Fruit fly (Drosophila melanogaster) whole organism, prepupa: ENCODE measurements around the gene CG9588.
A peak's percentile ranks its signal among the peaks of the same experiment; 100 is the strongest.

ENCODE experiments used
- CG11762 ChIP-seq: fragments of 200-800 bp; sonication (Bioruptor generic); optimal IDR thresholded peaks from 3 replicates; lab custom pipeline; 2016; ENCODE audit warnings: missing biosample characterization, missing genetic modification characterization; ENCODE audit not compliant: insufficient read depth
- CG11902 ChIP-seq: fragments of 200-800 bp; sonication (Bioruptor generic); optimal IDR thresholded peaks from 3 replicates; lab custom pipeline; 2016; ENCODE audit warnings: missing biosample characterization, missing genetic modification characterization
- CG1621 ChIP-seq: fragments of 200-800 bp; sonication (Bioruptor generic); optimal IDR thresholded peaks from 3 replicates; lab custom pipeline; 2018; ENCODE audit warnings: missing biosample characterization, mild to moderate bottlenecking, missing genetic modification characterization
- CG16779 ChIP-seq: fragments of 200-800 bp; sonication (Bioruptor generic); optimal IDR thresholded peaks from 3 replicates; lab custom pipeline; 2017; ENCODE audit warnings: missing biosample characterization, mild to moderate bottlenecking, missing genetic modification characterization
- CG3032 ChIP-seq: fragments of 200-800 bp; optimal IDR thresholded peaks from 2 replicates; lab custom pipeline; 2019; ENCODE audit warnings: missing biosample characterization, mild to moderate bottlenecking, missing genetic modification characterization, moderate library complexity
- CG31627 ChIP-seq: fragments of 200-800 bp; sonication (Bioruptor generic); optimal IDR thresholded peaks from 3 replicates; lab custom pipeline; 2016; ENCODE audit warnings: missing biosample characterization, missing genetic modification characterization
- CG32006 ChIP-seq: fragments of 200-800 bp; sonication (Bioruptor generic); optimal IDR thresholded peaks from 3 replicates; lab custom pipeline; 2017; ENCODE audit warnings: missing biosample characterization, mild to moderate bottlenecking, missing genetic modification characterization
- CG34406 ChIP-seq: fragments of 200-800 bp; sonication (Bioruptor generic); optimal IDR thresholded peaks from 3 replicates; lab custom pipeline; 2016; ENCODE audit warnings: missing biosample characterization, missing genetic modification characterization
- CG6276 ChIP-seq: fragments of 200-800 bp; sonication (Bioruptor generic); optimal IDR thresholded peaks from 2 replicates; lab custom pipeline; 2017; ENCODE audit warnings: missing biosample characterization, mild to moderate bottlenecking, missing genetic modification characterization
- CG6792 ChIP-seq: fragments of 200-800 bp; sonication (Bioruptor generic); optimal IDR thresholded peaks from 3 replicates; lab custom pipeline; 2016; ENCODE audit warnings: missing biosample characterization, missing genetic modification characterization
- CG6808 ChIP-seq: fragments of 200-800 bp; sonication (Bioruptor generic); optimal IDR thresholded peaks from 3 replicates; lab custom pipeline; 2017; ENCODE audit warnings: missing biosample characterization, missing genetic modification characterization, mild to moderate bottlenecking, moderate library complexity, missing genetic modification reagents
- CG7368 ChIP-seq: fragments of 200-800 bp; sonication (Bioruptor generic); optimal IDR thresholded peaks from 3 replicates; lab custom pipeline; 2016; ENCODE audit warnings: missing biosample characterization, missing genetic modification characterization
- CG8119 ChIP-seq: fragments of 200-800 bp; sonication (Bioruptor generic); IDR thresholded peaks from 3 replicates; pipeline ENCODE4 v1.3.6; 2022; ENCODE audit warnings: missing biosample characterization, missing genetic modification characterization
- CG8632 ChIP-seq: fragments of 200-800 bp; sonication (Bioruptor generic); optimal IDR thresholded peaks from 3 replicates; lab custom pipeline; 2016; ENCODE audit warnings: missing biosample characterization, missing genetic modification characterization
- Eip78C ChIP-seq: fragments of 200-800 bp; sonication (Bioruptor generic); peaks from one replicate; lab custom pipeline; 2016; ENCODE audit warnings: missing biosample characterization, missing genetic modification characterization
- Eip93F ChIP-seq: fragments of 200-800 bp; sonication (Bioruptor generic); optimal IDR thresholded peaks from 2 replicates; lab custom pipeline; 2016; ENCODE audit warnings: missing biosample characterization, mild to moderate bottlenecking, missing genetic modification characterization
- Ets21C ChIP-seq: fragments of 200-800 bp; sonication (Bioruptor generic); optimal IDR thresholded peaks from 3 replicates; lab custom pipeline; 2016; ENCODE audit warnings: missing biosample characterization, missing genetic modification characterization
- Gug ChIP-seq: fragments of 200-800 bp; sonication (Bioruptor generic); IDR thresholded peaks from 2 replicates; pipeline ENCODE4 v1.3.6; 2022; ENCODE audit warnings: missing biosample characterization, missing genetic modification characterization
- Hr38 ChIP-seq: sonication (Bioruptor generic); optimal IDR thresholded peaks from 2 replicates; lab custom pipeline; 2016; ENCODE audit warnings: missing biosample characterization, missing genetic modification characterization
- Hr39 ChIP-seq: fragments of 200-800 bp; sonication (Bioruptor generic); optimal IDR thresholded peaks from 2 replicates; lab custom pipeline; 2016; ENCODE audit warnings: missing biosample characterization, missing genetic modification characterization
- Hr4 ChIP-seq: fragments of 200-800 bp; sonication (Bioruptor generic); optimal IDR thresholded peaks from 3 replicates; lab custom pipeline; 2016; ENCODE audit warnings: missing biosample characterization, missing genetic modification characterization
- Lpt ChIP-seq: fragments of 200-800 bp; sonication (Bioruptor generic); optimal IDR thresholded peaks from 3 replicates; lab custom pipeline; 2016; ENCODE audit warnings: missing biosample characterization, missing genetic modification characterization
- Met ChIP-seq: fragments of 200-800 bp; sonication (Bioruptor generic); optimal IDR thresholded peaks from 3 replicates; lab custom pipeline; 2016; ENCODE audit warnings: missing biosample characterization, missing genetic modification characterization
- OdsH ChIP-seq: fragments of 200-800 bp; sonication (Bioruptor generic); optimal IDR thresholded peaks from 3 replicates; lab custom pipeline; 2016; ENCODE audit warnings: missing biosample characterization, missing genetic modification characterization
- Smox ChIP-seq: fragments of 200-800 bp; sonication (Bioruptor generic); optimal IDR thresholded peaks from 3 replicates; lab custom pipeline; 2016; ENCODE audit warnings: missing biosample characterization, missing genetic modification characterization
- Sox102F ChIP-seq: fragments of 200-800 bp; sonication (Bioruptor generic); optimal IDR thresholded peaks from 2 replicates; lab custom pipeline; 2016; ENCODE audit warnings: missing biosample characterization, mild to moderate bottlenecking, missing genetic modification characterization
- Sox14 ChIP-seq: fragments of 200-800 bp; sonication (Bioruptor generic); optimal IDR thresholded peaks from 3 replicates; lab custom pipeline; 2016; ENCODE audit warnings: missing biosample characterization, missing genetic modification characterization
- achi ChIP-seq: fragments of 200-800 bp; sonication (Bioruptor generic); optimal IDR thresholded peaks from 3 replicates; lab custom pipeline; 2016; ENCODE audit warnings: missing biosample characterization, missing genetic modification characterization
- acj6 ChIP-seq: fragments of 200-800 bp; sonication (Bioruptor generic); optimal IDR thresholded peaks from 3 replicates; lab custom pipeline; 2016; ENCODE audit warnings: missing biosample characterization, missing genetic modification characterization
- cyc ChIP-seq: fragments of 200-800 bp; sonication (Bioruptor generic); optimal IDR thresholded peaks from 3 replicates; lab custom pipeline; 2016; ENCODE audit warnings: missing biosample characterization, missing genetic modification characterization
- dsx ChIP-seq: fragments of 200-800 bp; optimal IDR thresholded peaks from 3 replicates; lab custom pipeline; 2019; ENCODE audit warnings: missing biosample characterization, mild to moderate bottlenecking, missing genetic modification characterization, moderate library complexity; ENCODE audit not compliant: poor library complexity, severe bottlenecking
- eg ChIP-seq: fragments of 200-800 bp; sonication (Bioruptor generic); IDR thresholded peaks from 3 replicates; pipeline ENCODE4 v1.3.6; 2022; ENCODE audit warnings: missing biosample characterization, missing genetic modification characterization
- esn ChIP-seq: fragments of 200-800 bp; sonication (Bioruptor generic); optimal IDR thresholded peaks from 2 replicates; lab custom pipeline; 2016; ENCODE audit warnings: missing biosample characterization, mild to moderate bottlenecking, missing genetic modification characterization, moderate library complexity
- fd59A ChIP-seq: fragments of 200-800 bp; sonication (Bioruptor generic); optimal IDR thresholded peaks from 2 replicates; lab custom pipeline; 2017; ENCODE audit warnings: missing biosample characterization, mild to moderate bottlenecking, missing genetic modification characterization, missing genetic modification reagents
- fd85E ChIP-seq: fragments of 200-800 bp; sonication (Bioruptor generic); optimal IDR thresholded peaks from 3 replicates; lab custom pipeline; 2016; ENCODE audit warnings: missing biosample characterization, missing genetic modification characterization
- fkh ChIP-seq: fragments of 200-800 bp; sonication (Bioruptor generic); optimal IDR thresholded peaks from 3 replicates; lab custom pipeline; 2017; ENCODE audit warnings: missing biosample characterization, mild to moderate bottlenecking, missing genetic modification characterization, moderate library complexity
- lz ChIP-seq: fragments of 200-800 bp; sonication (Bioruptor generic); optimal IDR thresholded peaks from 3 replicates; lab custom pipeline; 2016; ENCODE audit warnings: missing biosample characterization, missing genetic modification characterization
- net ChIP-seq: fragments of 200-800 bp; sonication (Bioruptor generic); optimal IDR thresholded peaks from 3 replicates; lab custom pipeline; 2016; ENCODE audit warnings: missing biosample characterization, missing genetic modification characterization
- pdm3 ChIP-seq: fragments of 200-800 bp; sonication (Bioruptor generic); optimal IDR thresholded peaks from 3 replicates; lab custom pipeline; 2016; ENCODE audit warnings: missing biosample characterization, missing genetic modification characterization
- salr ChIP-seq, 2 experiments: fragments of 200-800 bp; sonication (Bioruptor generic); optimal IDR thresholded peaks; 3 replicates each; lab custom pipeline; 2016 to 2018; ENCODE audit warnings: missing biosample characterization in 2 of 2, missing genetic modification characterization in 2 of 2, mild to moderate bottlenecking in 1 of 2
- spab ChIP-seq: fragments of 200-800 bp; sonication (Bioruptor generic); optimal IDR thresholded peaks from 2 replicates; lab custom pipeline; 2017; ENCODE audit warnings: missing biosample characterization, mild to moderate bottlenecking, missing genetic modification characterization, missing genetic modification reagents
- ss ChIP-seq, 2 experiments: fragments of 200-800 bp; sonication (Bioruptor generic); optimal IDR thresholded peaks; 2 replicates in 1 of 2; 3 replicates in 1 of 2; lab custom pipeline; 2017 to 2018; ENCODE audit warnings: mild to moderate bottlenecking in 2 of 2, missing biosample characterization in 2 of 2, missing genetic modification characterization in 2 of 2, moderate library complexity in 1 of 2
- svp ChIP-seq: fragments of 200-800 bp; sonication (Bioruptor generic); peaks from one replicate; lab custom pipeline; 2016; ENCODE audit warnings: missing biosample characterization, missing genetic modification characterization
- topi ChIP-seq: fragments of 200-800 bp; sonication (Bioruptor generic); optimal IDR thresholded peaks from 3 replicates; lab custom pipeline; 2016; ENCODE audit warnings: missing biosample characterization, missing genetic modification characterization
- vri ChIP-seq: fragments of 200-800 bp; sonication (Bioruptor generic); optimal IDR thresholded peaks from 3 replicates; lab custom pipeline; 2016; ENCODE audit warnings: missing biosample characterization, mild to moderate bottlenecking, missing genetic modification characterization

Gene CG9588

DNA sequence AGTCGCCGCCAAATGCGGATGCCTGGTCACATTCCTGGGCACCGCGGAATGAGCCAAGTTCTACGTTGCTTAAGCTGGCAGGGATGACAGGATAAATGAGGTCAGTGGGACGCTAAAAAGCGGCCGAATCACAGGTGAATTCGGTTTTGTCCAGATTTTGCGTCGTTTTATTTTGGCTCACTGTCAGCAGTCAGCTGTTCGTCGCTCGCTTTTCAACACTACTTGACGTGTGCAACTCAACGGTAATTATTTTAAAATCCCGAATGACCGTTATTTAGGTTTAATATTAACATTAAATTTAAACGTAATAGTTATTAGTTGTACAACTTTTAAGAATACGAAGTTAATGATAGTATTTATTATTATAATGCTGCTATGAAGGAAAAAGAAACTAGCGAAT lies 22.9 kb upstream of the CG9588 start:
- no peak for TF ChIP-seq Smox
- TF ChIP-seq salr (GFP tag; optimal IDR thresholded peaks at IDR 0.05; lab: Kevin White, UChicago), result no peak
- no peak for TF ChIP-seq CG6808

dm6 chr3R:13693753-13694152 lies 17.3 kb upstream of the CG9588 start, which contains the start of gene CG14367:
TSS of gene CG14367 (plus strand) at chr3R:13694053.
- TF ChIP-seq Eip93F (GFP tag; lab: Kevin White, UChicago) (no peak), esn (no peak), lz (GFP tag; lab: Kevin White, UChicago) (no peak), CG8119 (no peak), Gug (no peak), Sox14 (no peak), dsx (GFP tag; lab: Kevin White, UChicago) (no peak)

DNA sequence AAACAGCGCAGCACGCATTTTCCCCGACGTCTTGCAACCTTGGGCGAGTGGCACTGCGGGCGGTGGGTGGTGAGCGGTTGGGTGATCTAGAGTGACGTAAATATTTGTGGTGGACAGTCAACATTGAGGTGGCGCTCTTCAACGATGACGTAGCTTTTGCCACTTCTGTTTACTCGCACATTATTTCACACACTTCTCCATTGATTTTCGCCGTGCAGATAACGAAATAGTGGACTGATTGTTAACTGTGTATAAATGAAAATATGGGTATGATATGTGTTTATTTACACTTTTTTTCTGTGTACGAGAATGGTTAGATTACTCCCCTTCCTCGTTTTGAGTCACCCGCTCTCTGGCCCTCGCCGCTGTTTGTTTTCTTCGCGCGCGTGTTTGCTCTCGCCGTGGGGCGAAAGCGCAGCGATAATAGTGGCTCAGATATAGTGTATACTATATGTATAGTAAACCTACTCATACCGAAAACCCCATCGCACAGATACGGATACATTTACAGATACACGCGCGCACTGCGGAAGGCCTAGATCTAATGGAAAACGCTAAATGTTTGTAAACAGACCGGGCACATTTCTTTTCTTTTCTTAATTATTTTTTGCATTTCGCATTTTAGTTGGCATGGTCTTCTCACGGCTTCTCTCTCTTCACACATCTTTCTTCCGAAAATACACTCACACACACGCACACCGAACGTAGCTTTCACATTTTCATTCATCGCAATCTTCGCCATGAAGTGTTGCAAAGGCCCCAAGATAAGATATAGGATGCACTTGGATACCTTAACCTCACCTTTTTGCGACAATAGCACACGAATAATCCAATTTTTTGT lies 10.1 kb upstream of the CG9588 start, which contains the start of gene omd:
TSS of gene omd (minus strand) at position 840 of the 841 bp plus-strand sequence.
- TF ChIP-seq Hr38 (GFP tag; lab: Kevin White, UChicago) (no peak), Smox (no peak), cyc (GFP tag; lab: Kevin White, UChicago) (no peak), vri (GFP tag; lab: Kevin White, UChicago) (no peak), achi (peak; percentile 39), CG34406 (GFP tag; lab: Kevin White, UChicago) (peak; percentile 20), net (GFP tag; lab: Kevin White, UChicago) (peak; percentile 30), CG8632 (GFP tag; lab: Kevin White, UChicago) (peak; percentile 21), salr (GFP tag; optimal IDR thresholded peaks at IDR 0.05; lab: Kevin White, UChicago) (peak; percentile 5 to 14), CG32006 (GFP tag; lab: Kevin White, UChicago) (peak; percentile 51), CG31627 (GFP tag; lab: Kevin White, UChicago) (no peak), topi (GFP tag; lab: Kevin White, UChicago) (no peak), CG7368 (peak; percentile 25), Sox14 (no peak), Hr4 (GFP tag; lab: Kevin White, UChicago) (peak; percentile 52), CG6808 (no peak), CG8119 (peak; percentile 43; the same call in 1 of the 3 replicates), fkh (peak; percentile 99), Eip78C (GFP tag; lab: Kevin White, UChicago) (peak; percentile 78), Hr39 (no peak), dsx (GFP tag; lab: Kevin White, UChicago) (no peak), acj6 (GFP tag; lab: Kevin White, UChicago) (peak; percentile 16), pdm3 (no peak), CG3032 (tag; lab: Kevin White, UChicago) (no peak), CG6792 (no peak), Lpt (no peak), lz (GFP tag; lab: Kevin White, UChicago) (no peak), CG1621 (no peak), fd59A (GFP tag; lab: Kevin White, UChicago) (peak; percentile 0), CG11762 (no peak), fd85E (GFP tag; lab: Kevin White, UChicago) (no peak), OdsH (GFP tag; lab: Kevin White, UChicago) (no peak), eg (GFP tag; lab: Robert Waterston, UW) (no peak; the same call in 2 of the 3 replicates), CG16779 (tag; lab: Kevin White, UChicago) (peak; percentile 69), Eip93F (GFP tag; lab: Kevin White, UChicago) (no peak), Sox102F (GFP tag; lab: Kevin White, UChicago) (no peak), esn (no peak), ss (GFP tag; optimal IDR thresholded peaks at IDR 0.05; lab: Kevin White, UChicago) (peak in 1 of 2 experiments; percentile 47), CG11902 (no peak), spab (no peak), Ets21C (GFP tag; lab: Kevin White, UChicago) (no peak), CG6276 (no peak), svp (GFP tag; lab: Kevin White, UChicago) (no peak), Met (no peak)
